Worm (Caenorhabditis elegans) whole organism, late embryonic: ENCODE data around the gene F18A11.3.

Experiments
- C38D4.7 ChIP-seq: fragments of 200-800 bp; sonication (Bioruptor generic); optimal IDR thresholded peaks from 2 replicates; lab custom pipeline; 2018; ENCODE audit warnings: mild to moderate bottlenecking, missing genetic modification characterization, moderate library complexity, missing compliant biosample characterization
- F13H6.1 ChIP-seq: sonication (generic microtip); optimal IDR thresholded peaks from 2 replicates; lab custom pipeline; 2016; ENCODE audit warnings: missing genetic modification characterization, missing compliant biosample characterization
- ceh-19 ChIP-seq: fragments of 200-800 bp; sonication (Bioruptor generic); optimal IDR thresholded peaks from 2 replicates; lab custom pipeline; 2018; ENCODE audit warnings: mild to moderate bottlenecking, missing genetic modification characterization, missing compliant biosample characterization
- ceh-34 ChIP-seq: sonication (generic microtip); optimal IDR thresholded peaks from 2 replicates; lab custom pipeline; 2016; ENCODE audit warnings: mild to moderate bottlenecking, missing genetic modification characterization, missing compliant biosample characterization
- ceh-45 ChIP-seq: fragments of 200-800 bp; sonication (Bioruptor generic); IDR thresholded peaks from 2 replicates; pipeline ENCODE4 v1.3.6; 2022; ENCODE audit warnings: missing genetic modification reagents, missing genetic modification characterization, missing compliant biosample characterization
- dmd-4 ChIP-seq: sonication (generic microtip); optimal IDR thresholded peaks from 2 replicates; lab custom pipeline; 2016; ENCODE audit warnings: borderline replicate concordance, missing genetic modification characterization, missing compliant biosample characterization
- dve-1 ChIP-seq: sonication (generic microtip); optimal IDR thresholded peaks from 2 replicates; lab custom pipeline; 2017; ENCODE audit warnings: antibody characterized with exemption, mild to moderate bottlenecking, missing genetic modification characterization, missing compliant biosample characterization
- elt-2 ChIP-seq: sonication (generic microtip); optimal IDR thresholded peaks from 2 replicates; lab custom pipeline; 2016; ENCODE audit warnings: missing genetic modification reagents, missing genetic modification characterization, missing compliant biosample characterization
- ets-4 ChIP-seq: sonication (generic microtip); optimal IDR thresholded peaks from 2 replicates; lab custom pipeline; 2016; ENCODE audit warnings: missing genetic modification characterization, missing compliant biosample characterization
- eyg-1 ChIP-seq: sonication (generic microtip); optimal IDR thresholded peaks from 2 replicates; lab custom pipeline; 2016; ENCODE audit warnings: missing genotype, missing genetic modification characterization, missing compliant biosample characterization
- fax-1 ChIP-seq: sonication (generic microtip); optimal IDR thresholded peaks from 2 replicates; lab custom pipeline; 2016; ENCODE audit warnings: missing genotype, missing genetic modification characterization, missing compliant biosample characterization
- fkh-6 ChIP-seq: sonication (generic microtip); optimal IDR thresholded peaks from 2 replicates; lab custom pipeline; 2016; ENCODE audit warnings: missing genetic modification characterization, missing compliant biosample characterization
- gmeb-2 ChIP-seq: sonication (generic microtip); optimal IDR thresholded peaks from 2 replicates; lab custom pipeline; 2016; ENCODE audit warnings: missing genetic modification characterization, inconsistent platforms, missing compliant biosample characterization
- hlh-13 ChIP-seq: fragments of 200-800 bp; sonication (Bioruptor generic); optimal IDR thresholded peaks from 2 replicates; lab custom pipeline; 2018; ENCODE audit warnings: mild to moderate bottlenecking, missing genetic modification characterization, missing compliant biosample characterization
- hlh-30 ChIP-seq: sonication (generic microtip); optimal IDR thresholded peaks from 2 replicates; lab custom pipeline; 2017; ENCODE audit warnings: antibody characterized with exemption, missing genetic modification characterization, missing compliant biosample characterization; ENCODE audit not compliant: insufficient read depth
- hlh-6 ChIP-seq: sonication (generic microtip); optimal IDR thresholded peaks from 2 replicates; lab custom pipeline; 2016; ENCODE audit warnings: missing genotype, missing genetic modification characterization, missing compliant biosample characterization
- hlh-8 ChIP-seq: sonication (generic microtip); optimal IDR thresholded peaks from 2 replicates; lab custom pipeline; 2016; ENCODE audit warnings: missing genotype, missing genetic modification characterization, missing compliant biosample characterization
- mec-3 ChIP-seq: sonication (generic microtip); optimal IDR thresholded peaks from 2 replicates; lab custom pipeline; 2016; ENCODE audit warnings: borderline replicate concordance, missing genetic modification characterization, missing compliant biosample characterization
- nfya-1 ChIP-seq: sonication (generic microtip); optimal IDR thresholded peaks from 2 replicates; lab custom pipeline; 2017; ENCODE audit warnings: missing genetic modification characterization, mild to moderate bottlenecking, missing compliant biosample characterization, antibody characterized with exemption, moderate library complexity
- npax-4 ChIP-seq: sonication (generic microtip); optimal IDR thresholded peaks from 2 replicates; lab custom pipeline; 2016; ENCODE audit warnings: missing genetic modification characterization, missing compliant biosample characterization
- odd-2 ChIP-seq: sonication (generic microtip); optimal IDR thresholded peaks from 2 replicates; lab custom pipeline; 2017; ENCODE audit warnings: antibody characterized with exemption, mild to moderate bottlenecking, missing genetic modification characterization, missing compliant biosample characterization
- pag-3 ChIP-seq: sonication (generic microtip); optimal IDR thresholded peaks from 2 replicates; lab custom pipeline; 2016; ENCODE audit warnings: missing compliant biosample characterization, missing genetic modification characterization, borderline replicate concordance
- pat-9 ChIP-seq: fragments of 200-800 bp; sonication (Bioruptor generic); optimal IDR thresholded peaks from 2 replicates; lab custom pipeline; 2018; ENCODE audit warnings: mild to moderate bottlenecking, missing genetic modification characterization, moderate library complexity, missing compliant biosample characterization
- pha-4 ChIP-seq: fragments of 150-350 bp; optimal IDR thresholded peaks from 2 replicates; lab custom pipeline; 2018; ENCODE audit warnings: missing biosample characterization, missing genetic modification reagents, missing genetic modification characterization
- pros-1 ChIP-seq: fragments of 150-350 bp; optimal IDR thresholded peaks from 2 replicates; lab custom pipeline; 2014; ENCODE audit warnings: missing biosample characterization, missing genetic modification reagents, missing genetic modification characterization
- ref-2 ChIP-seq: sonication (generic microtip); optimal IDR thresholded peaks from 2 replicates; lab custom pipeline; 2016; ENCODE audit warnings: missing genetic modification characterization, missing compliant biosample characterization
- rnt-1 ChIP-seq: sonication (generic microtip); optimal IDR thresholded peaks from 2 replicates; lab custom pipeline; 2016; ENCODE audit warnings: missing genetic modification characterization, missing compliant biosample characterization
- sdc-2 ChIP-seq: sonication (generic microtip); optimal IDR thresholded peaks from 2 replicates; lab custom pipeline; 2016; ENCODE audit warnings: missing genotype, missing genetic modification characterization, missing compliant biosample characterization
- ttx-3 ChIP-seq: sonication (generic microtip); optimal IDR thresholded peaks from 2 replicates; lab custom pipeline; 2016; ENCODE audit warnings: missing genetic modification reagents, missing genetic modification characterization, missing compliant biosample characterization
- unc-3 ChIP-seq, 2 experiments: fragments of 200-800 bp in 1 of 2; sonication (Bioruptor generic) in 1 of 2; sonication (generic microtip) in 1 of 2; conservative IDR thresholded peaks in 1 of 2; optimal IDR thresholded peaks in 1 of 2; 2 replicates each; pipeline versions ENCODE4 v1.3.6 to Lab custom; 2016 to 2022; ENCODE audit warnings: missing compliant biosample characterization in 2 of 2, missing genetic modification characterization in 2 of 2, missing genetic modification reagents in 1 of 2
- unc-42 ChIP-seq: sonication (generic microtip); optimal IDR thresholded peaks from 2 replicates; lab custom pipeline; 2016; ENCODE audit warnings: missing genotype, missing genetic modification characterization, missing compliant biosample characterization
- zip-5 ChIP-seq: sonication (generic microtip); optimal IDR thresholded peaks from 2 replicates; lab custom pipeline; 2016; ENCODE audit warnings: missing genetic modification characterization, missing compliant biosample characterization

F18A11.3 gene

DNA sequence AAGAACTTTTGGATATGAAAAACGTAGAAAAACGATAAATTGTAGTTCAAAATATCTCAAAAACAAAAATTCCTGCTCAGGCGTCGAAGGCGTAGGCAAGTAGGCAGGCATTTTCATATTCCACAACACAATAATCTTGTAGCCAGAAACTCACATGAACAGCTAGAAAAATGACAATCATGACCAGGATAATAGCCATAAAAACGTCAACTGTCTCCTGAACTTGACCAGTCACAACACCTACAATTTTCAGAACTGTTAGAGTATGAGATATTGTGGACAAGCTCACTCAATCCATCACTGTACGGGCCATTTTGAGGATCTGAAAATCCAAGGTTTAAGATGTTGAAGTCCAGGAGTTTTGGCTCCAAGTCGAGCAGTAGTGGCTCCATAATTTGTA is 39.2 kb downstream of the F18A11.3 start, which contains the start of gene Y38F1A.7:
TSS of gene Y38F1A.7 (minus strand) at position 392 of the 400 bp plus-strand sequence.
- TF ChIP-seq pag-3 (tag; lab: Kevin White, UChicago), result no peak
- no peak for TF ChIP-seq F13H6.1 (tag; lab: Kevin White, UChicago)
- TF ChIP-seq, all 69 proteins: peak for 0

DNA sequence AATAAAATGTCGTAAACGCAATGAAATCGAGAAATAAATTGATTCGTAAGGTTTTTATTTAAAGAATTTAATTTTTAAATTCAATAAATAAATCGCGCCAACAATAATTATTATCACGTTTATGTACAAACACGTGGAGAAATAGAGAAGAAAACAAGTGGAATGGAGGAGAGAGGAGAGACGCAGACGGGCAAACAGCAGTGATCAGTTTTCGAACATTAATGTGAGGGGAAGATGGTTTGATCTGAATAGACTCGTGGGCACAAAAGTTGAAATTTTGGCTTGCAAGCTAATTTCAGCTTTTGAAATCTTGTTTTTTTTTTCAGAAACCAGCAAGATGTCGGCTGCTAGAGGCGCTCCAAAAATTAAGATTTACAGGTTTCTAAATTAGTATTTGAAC is 40.4 kb downstream of the F18A11.3 start, which contains the start of gene hphd-1:
TSS of gene hphd-1 (minus strand) at position 323 of the 400 bp plus-strand sequence.
- TF ChIP-seq ceh-45 (GFP tag; lab: Robert Waterston, UW) (no peak), gmeb-2 (tag; lab: Kevin White, UChicago) (no peak), ets-4 (no peak), npax-4 (tag; lab: Kevin White, UChicago) (no peak), pros-1 (tag; lab: Kevin White, UChicago) (no peak), rnt-1 (tag; lab: Kevin White, UChicago) (no peak), hlh-6 (tag; lab: Kevin White, UChicago) (no peak), unc-42 (no peak), F13H6.1 (tag; lab: Kevin White, UChicago) (no peak)

DNA sequence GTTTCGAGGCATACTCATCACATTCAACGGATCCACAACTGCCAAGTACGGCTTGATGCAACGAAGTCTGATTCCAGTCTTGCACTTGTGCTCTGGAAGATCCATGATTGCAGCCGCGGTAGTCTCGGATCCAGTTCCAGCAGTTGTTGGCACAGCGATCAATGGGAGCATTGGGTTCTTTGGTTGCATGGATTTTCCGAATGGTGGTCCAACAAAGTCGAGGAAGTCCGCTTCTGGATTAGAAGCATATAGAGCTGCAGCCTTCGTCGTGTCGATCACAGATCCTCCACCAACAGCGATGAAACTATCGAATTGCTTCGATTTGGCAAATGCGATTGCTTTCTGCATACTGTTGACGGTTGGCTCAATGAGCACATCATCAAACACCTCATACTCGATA is 41.3 kb downstream of the F18A11.3 start:
- TF ChIP-seq ttx-3 (tag; lab: Kevin White, UChicago) (no peak), hlh-13 (GFP tag; lab: Kevin White, UChicago) (no peak), odd-2 (tag; lab: Kevin White, UChicago) (no peak), eyg-1 (tag; lab: Kevin White, UChicago) (no peak), pha-4 (no peak), elt-2 (tag; lab: Kevin White, UChicago) (no peak), sdc-2 (no peak), zip-5 (no peak), fkh-6 (tag; lab: Kevin White, UChicago) (no peak), C38D4.7 (GFP tag; lab: Kevin White, UChicago) (no peak), ceh-45 (GFP tag; lab: Robert Waterston, UW) (no peak), hlh-30 (no peak), dmd-4 (tag; lab: Kevin White, UChicago) (no peak), F13H6.1 (tag; lab: Kevin White, UChicago) (no peak), pat-9 (tag; lab: Kevin White, UChicago) (no peak), unc-42 (no peak), dve-1 (no peak), unc-3 (GFP tag; conservative IDR thresholded peaks at IDR 0.05; lab: Robert Waterston, UW) (no peak), unc-3 (tag; optimal IDR thresholded peaks at IDR 0.05; lab: Kevin White, UChicago) (no peak)

DNA sequence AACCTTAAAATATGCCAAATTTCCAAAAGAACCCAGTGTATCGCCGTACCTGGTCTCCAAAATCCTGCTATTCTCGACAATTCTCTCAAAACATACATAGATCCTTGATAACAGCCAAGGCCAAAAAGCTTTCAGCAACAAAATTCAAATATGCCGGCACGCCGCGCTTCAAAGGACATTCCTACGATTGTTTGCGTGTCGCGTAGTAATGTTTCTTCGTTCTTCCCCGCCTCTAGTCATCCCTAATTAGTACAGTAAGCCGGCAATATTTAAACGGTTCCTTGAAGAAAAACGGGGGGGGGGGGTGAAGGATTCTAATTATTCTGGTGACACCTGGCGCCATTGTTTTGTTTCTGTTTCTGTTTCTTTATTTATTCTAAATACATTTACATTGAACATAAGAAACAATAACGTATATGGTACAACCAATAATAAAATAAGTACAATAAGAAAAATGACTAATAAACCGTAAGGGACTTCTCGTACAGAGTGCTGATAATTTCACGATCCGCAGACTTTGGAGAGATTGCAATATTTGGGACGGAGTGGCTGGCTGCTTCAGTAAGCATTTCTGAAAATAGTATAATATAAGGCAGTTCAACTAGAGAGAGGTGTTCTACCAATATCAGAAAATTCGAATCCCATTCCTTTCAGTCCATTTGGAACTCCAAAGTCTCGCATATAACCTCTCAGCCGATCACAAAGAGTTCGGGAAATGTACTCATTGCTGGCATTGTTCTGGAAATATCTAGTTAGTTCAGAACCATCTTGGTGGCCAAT is 42.4 kb downstream of the F18A11.3 start:
- TF ChIP-seq hlh-8 (tag; lab: Kevin White, UChicago) (no peak), nfya-1 (tag; lab: Kevin White, UChicago) (no peak), ttx-3 (tag; lab: Kevin White, UChicago) (no peak), hlh-13 (GFP tag; lab: Kevin White, UChicago) (no peak), ceh-19 (no peak), ceh-34 (tag; lab: Kevin White, UChicago) (no peak), fax-1 (no peak), fkh-6 (tag; lab: Kevin White, UChicago) (no peak), pros-1 (tag; lab: Kevin White, UChicago) (no peak), mec-3 (tag; lab: Kevin White, UChicago) (no peak), gmeb-2 (tag; lab: Kevin White, UChicago) (no peak), dve-1 (no peak), ref-2 (tag; lab: Kevin White, UChicago) (no peak)
- TF ChIP-seq, all 69 proteins: peak for 0
